Fruit fly (Drosophila melanogaster) whole organism, wandering third instar larva: ENCODE data around the gene neo.

ENCODE experiments used
- Abd-B ChIP-seq: fragments of >200 bp; optimal IDR thresholded peaks from 2 replicates; lab custom pipeline; 2017; ENCODE audit warnings: missing biosample characterization, missing genetic modification characterization
- CG32264 ChIP-seq: fragments of 200-800 bp; sonication (Bioruptor generic); optimal IDR thresholded peaks from 2 replicates; lab custom pipeline; 2016; ENCODE audit warnings: missing biosample characterization, missing genetic modification characterization
- CG9705 ChIP-seq: fragments of 200-800 bp; sonication (Bioruptor generic); optimal IDR thresholded peaks from 2 replicates; lab custom pipeline; 2018; ENCODE audit warnings: missing biosample characterization, mild to moderate bottlenecking, missing genetic modification characterization
- CrebA ChIP-seq: fragments of 200-800 bp; sonication (Bioruptor generic); optimal IDR thresholded peaks from 2 replicates; lab custom pipeline; 2016; ENCODE audit warnings: missing biosample characterization, mild to moderate bottlenecking, missing genetic modification characterization, borderline replicate concordance
- Dfd ChIP-seq: fragments of >200 bp; optimal IDR thresholded peaks from 2 replicates; lab custom pipeline; 2017; ENCODE audit warnings: missing biosample characterization, missing genetic modification characterization
- Dif ChIP-seq: fragments of 200-275, 200-300 bp; sonication (Bioruptor generic); optimal IDR thresholded peaks from 2 replicates; lab custom pipeline; 2018; ENCODE audit warnings: missing biosample characterization, missing genetic modification characterization; ENCODE audit not compliant: partially characterized antibody
- GATAd ChIP-seq: sonication (Bioruptor generic); optimal IDR thresholded peaks from 2 replicates; lab custom pipeline; 2016; ENCODE audit warnings: missing biosample characterization, missing genetic modification characterization
- HLH106 ChIP-seq: fragments of 200-800 bp; optimal IDR thresholded peaks from 3 replicates; lab custom pipeline; 2019; ENCODE audit warnings: missing biosample characterization, mild to moderate bottlenecking, missing genetic modification characterization, moderate library complexity
- Hnf4 ChIP-seq: fragments of 200-800 bp; sonication (Bioruptor generic); optimal IDR thresholded peaks from 2 replicates; lab custom pipeline; 2016; ENCODE audit warnings: missing biosample characterization, mild to moderate bottlenecking, missing genetic modification characterization
- Hr78 ChIP-seq: fragments of >200 bp; optimal IDR thresholded peaks from 2 replicates; lab custom pipeline; 2017; ENCODE audit warnings: missing biosample characterization, missing genetic modification characterization
- Hr83 ChIP-seq: fragments of 200-300 bp; sonication (Bioruptor generic); optimal IDR thresholded peaks from 2 replicates; lab custom pipeline; 2016; ENCODE audit warnings: missing biosample characterization, mild to moderate bottlenecking, missing genetic modification characterization, moderate library complexity; ENCODE audit not compliant: poor library complexity, severe bottlenecking
- Jra ChIP-seq: sonication (Bioruptor generic); optimal IDR thresholded peaks from 2 replicates; lab custom pipeline; 2016; ENCODE audit warnings: missing biosample characterization, missing genetic modification characterization
- Mio ChIP-seq: sonication (Bioruptor generic); optimal IDR thresholded peaks from 2 replicates; lab custom pipeline; 2016; ENCODE audit warnings: missing biosample characterization, missing genetic modification characterization
- Myc ChIP-seq: fragments of >200 bp; optimal IDR thresholded peaks from 2 replicates; lab custom pipeline; 2017
- N ChIP-seq: fragments of >200 bp; optimal IDR thresholded peaks from 2 replicates; lab custom pipeline; 2018; ENCODE audit warnings: missing biosample characterization, missing external identifiers, missing genetic modification characterization
- OdsH ChIP-seq: fragments of 200-800 bp; sonication (Bioruptor generic); optimal IDR thresholded peaks from 2 replicates; lab custom pipeline; 2016; ENCODE audit warnings: missing biosample characterization, mild to moderate bottlenecking, missing genetic modification characterization
- Rel ChIP-seq, 2 experiments: fragments of 200-800 bp; sonication (Bioruptor generic) in 1 of 2; optimal IDR thresholded peaks; 2 replicates in 1 of 2; 3 replicates in 1 of 2; lab custom pipeline; 2016 to 2019; ENCODE audit warnings: mild to moderate bottlenecking in 2 of 2, missing biosample characterization in 2 of 2, missing genetic modification characterization in 2 of 2, moderate library complexity in 1 of 2
- Sp1 ChIP-seq: fragments of 200-800 bp; sonication (Bioruptor generic); optimal IDR thresholded peaks from 3 replicates; lab custom pipeline; 2019; ENCODE audit warnings: missing biosample characterization, mild to moderate bottlenecking, missing genetic modification characterization, moderate library complexity
- Vsx2 ChIP-seq: fragments of 200-300, 225-300 bp; sonication (Bioruptor generic); optimal IDR thresholded peaks from 2 replicates; lab custom pipeline; 2018; ENCODE audit warnings: missing biosample characterization, missing genetic modification characterization; ENCODE audit not compliant: partially characterized antibody
- br ChIP-seq: fragments of 200-800 bp; sonication (Bioruptor generic); optimal IDR thresholded peaks from 2 replicates; lab custom pipeline; 2016; ENCODE audit warnings: missing biosample characterization, missing genetic modification characterization
- brk ChIP-seq: fragments of 200-800 bp; sonication (Bioruptor generic); optimal IDR thresholded peaks from 2 replicates; lab custom pipeline; 2016; ENCODE audit warnings: missing biosample characterization, mild to moderate bottlenecking, missing genetic modification characterization
- dl ChIP-seq, 2 experiments: fragments of 175-275, 200-275 bp in 1 of 2; fragments of 200-275 bp in 1 of 2; sonication (Bioruptor generic); optimal IDR thresholded peaks; lab custom pipeline; 2018; ENCODE audit warnings: mild to moderate bottlenecking in 2 of 2, missing biosample characterization in 2 of 2, missing genetic modification characterization in 2 of 2, moderate library complexity in 2 of 2; ENCODE audit not compliant: partially characterized antibody in 2 of 2, insufficient read depth in 1 of 2
- dmrt93B ChIP-seq: fragments of 200-800 bp; sonication (Bioruptor generic); optimal IDR thresholded peaks from 2 replicates; lab custom pipeline; 2018; ENCODE audit warnings: missing biosample characterization, mild to moderate bottlenecking, missing genetic modification characterization
- dsf ChIP-seq: sonication (Bioruptor generic); optimal IDR thresholded peaks from 2 replicates; lab custom pipeline; 2016; ENCODE audit warnings: missing biosample characterization, missing genetic modification characterization, borderline replicate concordance
- ey ChIP-seq: fragments of 200-800 bp; sonication (Bioruptor generic); optimal IDR thresholded peaks from 2 replicates; lab custom pipeline; 2016; ENCODE audit warnings: missing biosample characterization, missing genetic modification characterization
- foxo ChIP-seq, 2 experiments: fragments of 200-800 bp; sonication (Bioruptor generic); optimal IDR thresholded peaks; 2 replicates in 1 of 2; 3 replicates in 1 of 2; lab custom pipeline; 2016 to 2017; ENCODE audit warnings: missing biosample characterization in 2 of 2, missing genetic modification characterization in 2 of 2
- fru ChIP-seq: fragments of 200-800 bp; sonication (Bioruptor generic); optimal IDR thresholded peaks from 3 replicates; lab custom pipeline; 2016; ENCODE audit warnings: missing biosample characterization, mild to moderate bottlenecking, missing genetic modification characterization
- h ChIP-seq: fragments of 200-800 bp; sonication (Bioruptor generic); optimal IDR thresholded peaks from 3 replicates; lab custom pipeline; 2016; ENCODE audit warnings: missing biosample characterization, mild to moderate bottlenecking, missing genetic modification characterization
- jim ChIP-seq: fragments of 175-275, 200-325 bp; sonication (Bioruptor generic); optimal IDR thresholded peaks from 2 replicates; lab custom pipeline; 2016; ENCODE audit warnings: missing biosample characterization, mild to moderate bottlenecking, missing genetic modification characterization
- lola ChIP-seq: fragments of >200 bp; optimal IDR thresholded peaks from 2 replicates; lab custom pipeline; 2017; ENCODE audit warnings: missing biosample characterization, missing genetic modification characterization
- pan ChIP-seq: fragments of >200 bp; optimal IDR thresholded peaks from 2 replicates; lab custom pipeline; 2017
- psq ChIP-seq: fragments of 200-800 bp; sonication (Bioruptor generic); optimal IDR thresholded peaks from 3 replicates; lab custom pipeline; 2017; ENCODE audit warnings: missing biosample characterization, mild to moderate bottlenecking, missing genetic modification characterization, moderate library complexity
- rgr ChIP-seq: fragments of 200-800 bp; sonication (Bioruptor generic); optimal IDR thresholded peaks from 3 replicates; lab custom pipeline; 2016; ENCODE audit warnings: missing biosample characterization, mild to moderate bottlenecking, missing genetic modification characterization
- sage ChIP-seq: fragments of 200-800 bp; sonication (Bioruptor generic); optimal IDR thresholded peaks from 2 replicates; lab custom pipeline; 2016; ENCODE audit warnings: missing biosample characterization, mild to moderate bottlenecking, missing genetic modification characterization
- sv ChIP-seq: fragments of 200-800 bp; sonication (Bioruptor generic); optimal IDR thresholded peaks from 3 replicates; lab custom pipeline; 2016; ENCODE audit warnings: missing biosample characterization, missing genetic modification characterization
- tai ChIP-seq: sonication (Bioruptor generic); optimal IDR thresholded peaks from 2 replicates; lab custom pipeline; 2016; ENCODE audit warnings: missing biosample characterization, missing genetic modification characterization
- usp ChIP-seq: fragments of >200 bp; optimal IDR thresholded peaks from 2 replicates; lab custom pipeline; 2017; ENCODE audit warnings: missing biosample characterization, missing genetic modification characterization
- woc ChIP-seq: sonication (Bioruptor generic); optimal IDR thresholded peaks from 2 replicates; lab custom pipeline; 2016; ENCODE audit warnings: missing biosample characterization, mild to moderate bottlenecking, missing genetic modification characterization

The neo gene

dm6 chr3R:29774360-29775193 lies 44.4 kb upstream of the neo start:
- TF ChIP-seq Myc (lab: Kevin White, UChicago) (no peak), rgr (GFP tag; lab: Kevin White, UChicago) (peak; percentile 24), CG32264 (GFP tag; lab: Kevin White, UChicago) (peak; percentile 49), GATAd (GFP tag; lab: Kevin White, UChicago) (no peak), Dfd (GFP tag; lab: Kevin White, UChicago) (no peak), Vsx2 (GFP tag; lab: Kevin White, UChicago) (peak; percentile 98), Hnf4 (GFP tag; lab: Kevin White, UChicago) (no peak), pan (lab: Kevin White, UChicago) (no peak), dsf (no peak), Dif (GFP tag; lab: Kevin White, UChicago) (peak; percentile 100), usp (no peak), sv (no peak), CrebA (peak; percentile 82), foxo (GFP tag; optimal IDR thresholded peaks at IDR 0.05; lab: Kevin White, UChicago) (no peak), Sp1 (GFP tag; lab: Kevin White, UChicago) (no peak), fru (GFP tag; lab: Kevin White, UChicago) (no peak), brk (GFP tag; lab: Kevin White, UChicago) (peak; percentile 15), sage (peak; percentile 45), N (GFP tag; lab: Kevin White, UChicago) (no peak), tai (GFP tag; lab: Kevin White, UChicago) (no peak), Jra (GFP tag; lab: Kevin White, UChicago) (no peak), Abd-B (GFP tag; lab: Kevin White, UChicago) (no peak), dmrt93B (no peak), h (GFP tag; lab: Kevin White, UChicago) (peak; percentile 10), HLH106 (tag; lab: Kevin White, UChicago) (no peak), OdsH (peak; percentile 9), lola (GFP tag; lab: Kevin White, UChicago) (no peak), Rel (GFP tag; optimal IDR thresholded peaks at IDR 0.05; lab: Kevin White, UChicago) (peak; percentile 43), Rel (tag; optimal IDR thresholded peaks at IDR 0.05; lab: Kevin White, UChicago) (peak; percentile 70), Hr83 (GFP tag; lab: Kevin White, UChicago) (peak; percentile 62), br (GFP tag; lab: Kevin White, UChicago) (no peak), jim (GFP tag; lab: Kevin White, UChicago) (peak; percentile 54), psq (GFP tag; lab: Kevin White, UChicago) (peak; percentile 81), ey (no peak), Hr78 (GFP tag; lab: Kevin White, UChicago) (no peak), CG9705 (GFP tag; lab: Kevin White, UChicago) (no peak), woc (no peak), Mio (no peak), dl (GFP tag; optimal IDR thresholded peaks at IDR 0.05; lab: Kevin White, UChicago; ENCODE audit: insufficient read depth in 1 of 2, partially characterized antibody in 2 of 2) (peak; percentile 98 to 99)
